Worm (Caenorhabditis elegans): ENCODE data around the gene phy-4.

phy-4 gene

ce11 chrV:19527565-19527964 lies 14.1 kb upstream of the phy-4 start:
- no peak for TF ChIP-seq hmg-1.2 (GFP tag; IDR thresholded peaks at IDR 0.05)
- no peak for TF ChIP-seq F10E7.11 (tag; optimal IDR thresholded peaks at IDR 0.05)
- peak; percentile 56 for TF ChIP-seq madf-10 (tag; optimal IDR thresholded peaks at IDR 0.05)
- no peak for TF ChIP-seq fkh-3 (tag; optimal IDR thresholded peaks at IDR 0.05)
- no peak for TF ChIP-seq F55B11.4 (tag; optimal IDR thresholded peaks at IDR 0.05; ENCODE audit: borderline replicate concordance, insufficient read depth)
- no peak for TF ChIP-seq akir-1 (GFP tag; optimal IDR thresholded peaks at IDR 0.05)
- no peak for TF ChIP-seq madf-6 (GFP tag; IDR thresholded peaks at IDR 0.05)
- TF ChIP-seq ztf-22 (GFP tag; optimal IDR thresholded peaks at IDR 0.05) = peak; percentile 86
- TF ChIP-seq lir-1 (GFP tag; conservative IDR thresholded peaks at IDR 0.05) = no peak; the same call in 1 of the 2 replicates
- no peak for TF ChIP-seq Y95B8A.8 (GFP tag; IDR thresholded peaks at IDR 0.05)
- TF ChIP-seq bed-1 (GFP tag; IDR thresholded peaks at IDR 0.05) = no peak
- no peak for TF ChIP-seq ama-1 (optimal IDR thresholded peaks at IDR 0.05)
- TF ChIP-seq ama-1 (GFP tag; optimal IDR thresholded peaks at IDR 0.05) = no peak
- TF ChIP-seq K11D2.4 (GFP tag; IDR thresholded peaks at IDR 0.05) = peak; percentile 45; the same call in 1 of the 2 replicates
- no peak for TF ChIP-seq mxl-1 (tag; optimal IDR thresholded peaks at IDR 0.05)
- TF ChIP-seq snpc-1.3 (tag; optimal IDR thresholded peaks at IDR 0.05; ENCODE audit: insufficient read depth) = no peak
- TF ChIP-seq lin-40 (tag; optimal IDR thresholded peaks at IDR 0.05) = peak; percentile 70
- TF ChIP-seq F57A8.1 (GFP tag; optimal IDR thresholded peaks at IDR 0.05) = no peak
- TF ChIP-seq hmg-20 (GFP tag; IDR thresholded peaks at IDR 0.05) = no peak
- no peak for TF ChIP-seq pha-4 (tag; optimal IDR thresholded peaks at IDR 0.05)
- TF ChIP-seq pbrm-1 (GFP tag; IDR thresholded peaks at IDR 0.05) = no peak
- no peak for TF ChIP-seq unc-130 (GFP tag; optimal IDR thresholded peaks at IDR 0.05)
- peak; percentile 74 to 81 for TF ChIP-seq let-607 (tag; optimal IDR thresholded peaks at IDR 0.05)
- TF ChIP-seq him-1 (tag; optimal IDR thresholded peaks at IDR 0.05) = no peak
- TF ChIP-seq mel-28 (tag; optimal IDR thresholded peaks at IDR 0.05; ENCODE audit: borderline replicate concordance) = no peak
- 0 out of 2 replicates have a peak, but pooled peaks have one; percentile 7 for TF ChIP-seq egrh-3 (GFP tag; IDR thresholded peaks at IDR 0.05)
- TF ChIP-seq madf-8 (GFP tag; conservative IDR thresholded peaks at IDR 0.05) = no peak
- peak; percentile 86 for TF ChIP-seq atf-7 (tag; optimal IDR thresholded peaks at IDR 0.05)
- TF ChIP-seq snpc-4 (GFP tag; optimal IDR thresholded peaks at IDR 0.05) = no peak
- TF ChIP-seq snpc-4 (tag; optimal IDR thresholded peaks at IDR 0.05) = peak in 1 of 4 experiments; percentile 13
- peak; percentile 11 for TF ChIP-seq nhr-90 (tag; optimal IDR thresholded peaks at IDR 0.05)
- TF ChIP-seq F37B4.10 (GFP tag; IDR thresholded peaks at IDR 0.05) = no peak
- no peak for TF ChIP-seq F39B2.1 (GFP tag; IDR thresholded peaks at IDR 0.05)
- no peak for TF ChIP-seq ZK185.1 (tag; optimal IDR thresholded peaks at IDR 0.05; ENCODE audit: poor library complexity, severe bottlenecking)
- TF ChIP-seq ztf-26 (tag; optimal IDR thresholded peaks at IDR 0.05) = peak; percentile 69
- peak; percentile 48; the same call in 1 of the 2 replicates for TF ChIP-seq nfyb-1 (GFP tag; IDR thresholded peaks at IDR 0.05)
- TF ChIP-seq tbx-9 (tag; optimal IDR thresholded peaks at IDR 0.05; ENCODE audit: borderline replicate concordance) = no peak
- peak; percentile 54 for TF ChIP-seq tbp1 (GFP tag; optimal IDR thresholded peaks at IDR 0.05)
- no peak for TF ChIP-seq ceh-79 (tag; optimal IDR thresholded peaks at IDR 0.05)
- no peak for TF ChIP-seq efl-1 (GFP tag; optimal IDR thresholded peaks at IDR 0.05)
- no peak for TF ChIP-seq egl-18 (GFP tag; IDR thresholded peaks at IDR 0.05)
- TF ChIP-seq ekl-4 (GFP tag; IDR thresholded peaks at IDR 0.05) = no peak
- no peak for TF ChIP-seq lsy-27 (tag; optimal IDR thresholded peaks at IDR 0.05; ENCODE audit: borderline replicate concordance, insufficient read depth)
- no peak for TF ChIP-seq cebp-2 (GFP tag; IDR thresholded peaks at IDR 0.05)
- no peak for TF ChIP-seq xnd-1 (tag; optimal IDR thresholded peaks at IDR 0.05)
- 0 out of 2 replicates have a peak, but pooled peaks have one; percentile 42 for TF ChIP-seq egl-44 (GFP tag; IDR thresholded peaks at IDR 0.05)
- peak; percentile 25 for TF ChIP-seq F22D6.2 (tag; optimal IDR thresholded peaks at IDR 0.05)
- no peak for TF ChIP-seq dpl-1 (GFP tag; optimal IDR thresholded peaks at IDR 0.05)
- no peak for TF ChIP-seq sptf-2 (GFP tag; optimal IDR thresholded peaks at IDR 0.05)

All from whole organism, young adult.